Worm (Caenorhabditis elegans) whole organism, L1 larva: ENCODE measurements around the gene arrd-7.

Source experiments
- ces-1 ChIP-seq: fragments of 150-350 bp; optimal IDR thresholded peaks from 2 replicates; lab custom pipeline; 2014; ENCODE audit warnings: missing biosample characterization, missing genetic modification reagents, missing genetic modification characterization
- efl-1 ChIP-seq, 4 experiments: fragments of 150-350 bp; optimal IDR thresholded peaks in 3 of 4; peaks in 1 of 4; 1 replicate in 1 of 4; 2 replicates in 3 of 4; lab custom pipeline; 2014; ENCODE audit warnings: missing biosample characterization in 2 of 4, missing genetic modification characterization in 2 of 4, missing genetic modification reagents in 2 of 4
- lin-15B ChIP-seq: fragments of 150-350 bp; sonication (generic microtip); optimal IDR thresholded peaks from 3 replicates; lab custom pipeline; 2014; ENCODE audit warnings: missing biosample characterization, missing genetic modification characterization
- nhr-71 ChIP-seq: sonication (generic microtip); optimal IDR thresholded peaks from 2 replicates; lab custom pipeline; 2016; ENCODE audit warnings: mild to moderate bottlenecking, missing genetic modification characterization, moderate library complexity, missing compliant biosample characterization
- snpc-4 ChIP-seq: fragments of 150-350 bp; optimal IDR thresholded peaks from 2 replicates; lab custom pipeline; 2014; ENCODE audit warnings: missing biosample characterization, missing genetic modification characterization
- swsn-7 ChIP-seq: sonication (generic microtip); optimal IDR thresholded peaks from 2 replicates; lab custom pipeline; 2016; ENCODE audit warnings: missing genetic modification characterization, missing compliant biosample characterization
- tbx-2 ChIP-seq: sonication (generic microtip); optimal IDR thresholded peaks from 2 replicates; lab custom pipeline; 2016; ENCODE audit warnings: missing genetic modification characterization, missing compliant biosample characterization
- unc-86 ChIP-seq: sonication (generic microtip); optimal IDR thresholded peaks from 2 replicates; lab custom pipeline; 2016; ENCODE audit warnings: missing genetic modification characterization, missing compliant biosample characterization
- zag-1 ChIP-seq: fragments of 150-350 bp; optimal IDR thresholded peaks from 2 replicates; lab custom pipeline; 2014; ENCODE audit warnings: missing biosample characterization, missing genetic modification characterization
- ztf-11 ChIP-seq, 2 experiments: sonication (generic microtip); optimal IDR thresholded peaks; 2 replicates each; lab custom pipeline; 2016 to 2017; ENCODE audit warnings: missing genetic modification characterization in 2 of 2, missing biosample characterization in 1 of 2, missing compliant biosample characterization in 1 of 2

- TF ChIP-seq snpc-4 (tag; lab: Kevin White, UChicago) (no peak), efl-1 (optimal IDR thresholded peaks at IDR 0.05; lab: Kevin White, UChicago) (no peak), efl-1 (GFP tag; optimal IDR thresholded peaks at IDR 0.05 in 1 of 2; lab: Kevin White, UChicago) (no peak), nhr-71 (no peak), swsn-7 (tag; lab: Kevin White, UChicago) (no peak), lin-15B (tag; lab: Kevin White, UChicago) (no peak), tbx-2 (tag; lab: Kevin White, UChicago) (no peak), unc-86 (tag; lab: Kevin White, UChicago) (no peak), zag-1 (tag; lab: Kevin White, UChicago) (no peak), ztf-11 (tag; optimal IDR thresholded peaks at IDR 0.05; lab: Kevin White, UChicago) (no peak), ces-1 (GFP tag; lab: Kevin White, UChicago) (no peak)
Observed at ce11 chrII:12063076-12063475, 655 bp upstream of the arrd-7 start.
